Fruit fly (Drosophila melanogaster): ENCODE data around the gene CG1737.
A peak's percentile ranks its signal among the peaks of the same experiment; 100 is the strongest.

CG1737 gene

dm6 chrX:11325175-11325768 lies 25.1 kb upstream of the CG1737 start, which contains the start of gene Gapvd1 (continued):
- TF ChIP-seq hb (GFP tag; IDR thresholded peaks at IDR 0.05; ENCODE audit: partially characterized antibody) (peak; percentile 71), Aef1 (GFP tag; IDR thresholded peaks at IDR 0.05) (peak; percentile 62; the same call in 2 of the 3 replicates), cg (GFP tag; optimal IDR thresholded peaks at IDR 0.05) (peak; percentile 81), CG15479 (GFP tag; optimal IDR thresholded peaks at IDR 0.05) (peak; percentile 49), CG32532 (GFP tag; IDR thresholded peaks at IDR 0.05) (peak; percentile 44), ken (GFP tag; IDR thresholded peaks at IDR 0.05) (0 out of 3 replicates have a peak, but pooled peaks have one; percentile 18), Hsf (GFP tag; optimal IDR thresholded peaks at IDR 0.05) (no peak), ci (GFP tag; IDR thresholded peaks at IDR 0.05) (peak; percentile 11; the same call in 1 of the 3 replicates), CG7745 (tag; optimal IDR thresholded peaks at IDR 0.05) (no peak), abd-A (tag; optimal IDR thresholded peaks at IDR 0.05) (peak; percentile 8), gfzf (GFP tag; optimal IDR thresholded peaks at IDR 0.05) (peak; percentile 22), Ets65A (GFP tag) (peak; percentile 43), pzg (GFP tag; optimal IDR thresholded peaks at IDR 0.05) (peak; percentile 65), CG2712 (tag; optimal IDR thresholded peaks at IDR 0.05) (peak; percentile 9), fru (optimal IDR thresholded peaks at IDR 0.05) (no peak), tgo (GFP tag; IDR thresholded peaks at IDR 0.05) (0 out of 3 replicates have a peak, but pooled peaks have one; percentile 14), zen2 (GFP tag; IDR thresholded peaks at IDR 0.05; ENCODE audit: partially characterized antibody) (peak; percentile 73), knrl (GFP tag; IDR thresholded peaks at IDR 0.05; ENCODE audit: partially characterized antibody) (peak; percentile 84), PHDP (tag; optimal IDR thresholded peaks at IDR 0.05) (no peak), CG18599 (GFP tag; optimal IDR thresholded peaks at IDR 0.05) (no peak), zfh1 (GFP tag; IDR thresholded peaks at IDR 0.05) (peak; percentile 61; the same call in 2 of the 3 replicates), Dref (GFP tag; IDR thresholded peaks at IDR 0.05) (peak; percentile 94), YL-1 (GFP tag; optimal IDR thresholded peaks at IDR 0.05) (peak; percentile 38), Deaf1 (tag; optimal IDR thresholded peaks at IDR 0.05) (peak; percentile 17), pros (GFP tag; optimal IDR thresholded peaks at IDR 0.05) (no peak), lbe (GFP tag; optimal IDR thresholded peaks at IDR 0.05) (peak; percentile 4), psq (GFP tag; optimal IDR thresholded peaks at IDR 0.05) (no peak), amos (GFP tag; IDR thresholded peaks at IDR 0.05; ENCODE audit: partially characterized antibody) (peak; percentile 90), CG11247 (GFP tag; IDR thresholded peaks at IDR 0.05) (no peak), sqz (GFP tag; optimal IDR thresholded peaks at IDR 0.05) (peak; percentile 16), CG4328 (GFP tag; optimal IDR thresholded peaks at IDR 0.05) (no peak), crp (GFP tag; optimal IDR thresholded peaks at IDR 0.05) (peak in 1 of 2 experiments; percentile 88), CG15601 (tag; optimal IDR thresholded peaks at IDR 0.05) (no peak), CG8290 (GFP tag; optimal IDR thresholded peaks at IDR 0.05) (no peak), CG8290 (tag; optimal IDR thresholded peaks at IDR 0.05) (peak in 1 of 2 experiments; percentile 46), yki (optimal IDR thresholded peaks at IDR 0.05) (no peak), Max (GFP tag; optimal IDR thresholded peaks at IDR 0.05) (peak; percentile 10), Hr3 (GFP tag; optimal IDR thresholded peaks at IDR 0.05) (no peak), Doc3 (GFP tag; IDR thresholded peaks at IDR 0.05; ENCODE audit: partially characterized antibody) (peak; percentile 75), Rfx (GFP tag; IDR thresholded peaks at IDR 0.05) (peak; percentile 46), Mad (GFP tag; optimal IDR thresholded peaks at IDR 0.05) (no peak), CG9797 (GFP tag; optimal IDR thresholded peaks at IDR 0.05) (peak; percentile 28), ems (GFP tag; optimal IDR thresholded peaks at IDR 0.05) (peak; percentile 3)
